Fruit fly (Drosophila melanogaster) whole organism, prepupa: ENCODE measurements around the gene CG15322.

Experiments used
- CG10631 ChIP-seq: fragments of 200-800 bp; sonication (Bioruptor generic); optimal IDR thresholded peaks from 2 replicates; lab custom pipeline; 2016; ENCODE audit warnings: missing biosample characterization, missing genetic modification characterization
- CG10669 ChIP-seq: fragments of 200-800 bp; sonication (Bioruptor generic); optimal IDR thresholded peaks from 3 replicates; lab custom pipeline; 2018; ENCODE audit warnings: missing biosample characterization, mild to moderate bottlenecking, missing genetic modification characterization, moderate library complexity
- CG11294 ChIP-seq: fragments of 200-800 bp; sonication (Bioruptor generic); IDR thresholded peaks from 2 replicates; pipeline ENCODE4 v1.3.6; 2022; ENCODE audit warnings: missing biosample characterization, missing genetic modification characterization
- CG11762 ChIP-seq: fragments of 200-800 bp; sonication (Bioruptor generic); optimal IDR thresholded peaks from 3 replicates; lab custom pipeline; 2016; ENCODE audit warnings: missing biosample characterization, missing genetic modification characterization; ENCODE audit not compliant: insufficient read depth
- CG15336 ChIP-seq: fragments of 200-800 bp; sonication (Bioruptor generic); IDR thresholded peaks from 2 replicates; pipeline ENCODE4 v1.3.6; 2022; ENCODE audit warnings: missing biosample characterization, missing genetic modification characterization
- CG1621 ChIP-seq: fragments of 200-800 bp; sonication (Bioruptor generic); optimal IDR thresholded peaks from 3 replicates; lab custom pipeline; 2018; ENCODE audit warnings: missing biosample characterization, mild to moderate bottlenecking, missing genetic modification characterization
- CG16779 ChIP-seq: fragments of 200-800 bp; sonication (Bioruptor generic); optimal IDR thresholded peaks from 3 replicates; lab custom pipeline; 2017; ENCODE audit warnings: missing biosample characterization, mild to moderate bottlenecking, missing genetic modification characterization
- CG3032 ChIP-seq: fragments of 200-800 bp; optimal IDR thresholded peaks from 2 replicates; lab custom pipeline; 2019; ENCODE audit warnings: missing biosample characterization, mild to moderate bottlenecking, missing genetic modification characterization, moderate library complexity
- CG32006 ChIP-seq: fragments of 200-800 bp; sonication (Bioruptor generic); optimal IDR thresholded peaks from 3 replicates; lab custom pipeline; 2017; ENCODE audit warnings: missing biosample characterization, mild to moderate bottlenecking, missing genetic modification characterization
- CG34406 ChIP-seq: fragments of 200-800 bp; sonication (Bioruptor generic); optimal IDR thresholded peaks from 3 replicates; lab custom pipeline; 2016; ENCODE audit warnings: missing biosample characterization, missing genetic modification characterization
- CG3919 ChIP-seq: fragments of 200-800 bp; sonication (Bioruptor generic); optimal IDR thresholded peaks from 3 replicates; lab custom pipeline; 2016; ENCODE audit warnings: missing biosample characterization, missing genetic modification characterization
- CG4318 ChIP-seq: fragments of 200-800 bp; sonication (Bioruptor generic); optimal IDR thresholded peaks from 3 replicates; lab custom pipeline; 2017; ENCODE audit warnings: missing biosample characterization, mild to moderate bottlenecking, missing genetic modification characterization
- CG6163 ChIP-seq: fragments of 200-800 bp; sonication (Bioruptor generic); IDR thresholded peaks from 3 replicates; pipeline ENCODE4 v1.3.6; 2022; ENCODE audit warnings: missing biosample characterization, missing genetic modification characterization
- CG6276 ChIP-seq: fragments of 200-800 bp; sonication (Bioruptor generic); optimal IDR thresholded peaks from 2 replicates; lab custom pipeline; 2017; ENCODE audit warnings: missing biosample characterization, mild to moderate bottlenecking, missing genetic modification characterization
- CG6792 ChIP-seq: fragments of 200-800 bp; sonication (Bioruptor generic); optimal IDR thresholded peaks from 3 replicates; lab custom pipeline; 2016; ENCODE audit warnings: missing biosample characterization, missing genetic modification characterization
- CG6808 ChIP-seq: fragments of 200-800 bp; sonication (Bioruptor generic); optimal IDR thresholded peaks from 3 replicates; lab custom pipeline; 2017; ENCODE audit warnings: missing biosample characterization, missing genetic modification characterization, mild to moderate bottlenecking, moderate library complexity, missing genetic modification reagents
- CG6854 ChIP-seq: fragments of 200-800 bp; sonication (Bioruptor generic); optimal IDR thresholded peaks from 2 replicates; lab custom pipeline; 2017; ENCODE audit warnings: missing biosample characterization, mild to moderate bottlenecking, missing genetic modification characterization
- CG7368 ChIP-seq: fragments of 200-800 bp; sonication (Bioruptor generic); optimal IDR thresholded peaks from 3 replicates; lab custom pipeline; 2016; ENCODE audit warnings: missing biosample characterization, missing genetic modification characterization
- CG8119 ChIP-seq: fragments of 200-800 bp; sonication (Bioruptor generic); IDR thresholded peaks from 3 replicates; pipeline ENCODE4 v1.3.6; 2022; ENCODE audit warnings: missing biosample characterization, missing genetic modification characterization
- CG8319 ChIP-seq: fragments of 200-800 bp; sonication (Bioruptor generic); optimal IDR thresholded peaks from 3 replicates; lab custom pipeline; 2016; ENCODE audit warnings: missing biosample characterization, missing genetic modification characterization
- CG9139 ChIP-seq: fragments of 200-800 bp; sonication (Bioruptor generic); optimal IDR thresholded peaks from 3 replicates; lab custom pipeline; 2017; ENCODE audit warnings: missing biosample characterization, mild to moderate bottlenecking, missing genetic modification characterization
- Eip75B ChIP-seq: fragments of 200-800 bp; sonication (Bioruptor generic); optimal IDR thresholded peaks from 3 replicates; lab custom pipeline; 2016; ENCODE audit warnings: missing biosample characterization, missing genetic modification characterization
- Eip78C ChIP-seq: fragments of 200-800 bp; sonication (Bioruptor generic); peaks from one replicate; lab custom pipeline; 2016; ENCODE audit warnings: missing biosample characterization, missing genetic modification characterization
- Eip93F ChIP-seq: fragments of 200-800 bp; sonication (Bioruptor generic); optimal IDR thresholded peaks from 2 replicates; lab custom pipeline; 2016; ENCODE audit warnings: missing biosample characterization, mild to moderate bottlenecking, missing genetic modification characterization
- Ets21C ChIP-seq: fragments of 200-800 bp; sonication (Bioruptor generic); optimal IDR thresholded peaks from 3 replicates; lab custom pipeline; 2016; ENCODE audit warnings: missing biosample characterization, missing genetic modification characterization
- Ets96B ChIP-seq: fragments of 200-800 bp; optimal IDR thresholded peaks from 2 replicates; lab custom pipeline; 2019; ENCODE audit warnings: missing biosample characterization, mild to moderate bottlenecking, missing genetic modification characterization, moderate library complexity
- Gug ChIP-seq: fragments of 200-800 bp; sonication (Bioruptor generic); IDR thresholded peaks from 2 replicates; pipeline ENCODE4 v1.3.6; 2022; ENCODE audit warnings: missing biosample characterization, missing genetic modification characterization
- Hr38 ChIP-seq: sonication (Bioruptor generic); optimal IDR thresholded peaks from 2 replicates; lab custom pipeline; 2016; ENCODE audit warnings: missing biosample characterization, missing genetic modification characterization
- Hr39 ChIP-seq: fragments of 200-800 bp; sonication (Bioruptor generic); optimal IDR thresholded peaks from 2 replicates; lab custom pipeline; 2016; ENCODE audit warnings: missing biosample characterization, missing genetic modification characterization
- Hr4 ChIP-seq: fragments of 200-800 bp; sonication (Bioruptor generic); optimal IDR thresholded peaks from 3 replicates; lab custom pipeline; 2016; ENCODE audit warnings: missing biosample characterization, missing genetic modification characterization
- Lpt ChIP-seq: fragments of 200-800 bp; sonication (Bioruptor generic); optimal IDR thresholded peaks from 3 replicates; lab custom pipeline; 2016; ENCODE audit warnings: missing biosample characterization, missing genetic modification characterization
- Met ChIP-seq: fragments of 200-800 bp; sonication (Bioruptor generic); optimal IDR thresholded peaks from 3 replicates; lab custom pipeline; 2016; ENCODE audit warnings: missing biosample characterization, missing genetic modification characterization
- OdsH ChIP-seq: fragments of 200-800 bp; sonication (Bioruptor generic); optimal IDR thresholded peaks from 3 replicates; lab custom pipeline; 2016; ENCODE audit warnings: missing biosample characterization, missing genetic modification characterization
- Smox ChIP-seq: fragments of 200-800 bp; sonication (Bioruptor generic); optimal IDR thresholded peaks from 3 replicates; lab custom pipeline; 2016; ENCODE audit warnings: missing biosample characterization, missing genetic modification characterization
- Sox102F ChIP-seq: fragments of 200-800 bp; sonication (Bioruptor generic); optimal IDR thresholded peaks from 2 replicates; lab custom pipeline; 2016; ENCODE audit warnings: missing biosample characterization, mild to moderate bottlenecking, missing genetic modification characterization
- Sox14 ChIP-seq: fragments of 200-800 bp; sonication (Bioruptor generic); optimal IDR thresholded peaks from 3 replicates; lab custom pipeline; 2016; ENCODE audit warnings: missing biosample characterization, missing genetic modification characterization
- Sox15 ChIP-seq: fragments of 200-800 bp; sonication (Bioruptor generic); optimal IDR thresholded peaks from 3 replicates; lab custom pipeline; 2016; ENCODE audit warnings: missing biosample characterization, missing genetic modification characterization
- achi ChIP-seq: fragments of 200-800 bp; sonication (Bioruptor generic); optimal IDR thresholded peaks from 3 replicates; lab custom pipeline; 2016; ENCODE audit warnings: missing biosample characterization, missing genetic modification characterization
- acj6 ChIP-seq: fragments of 200-800 bp; sonication (Bioruptor generic); optimal IDR thresholded peaks from 3 replicates; lab custom pipeline; 2016; ENCODE audit warnings: missing biosample characterization, missing genetic modification characterization
- cyc ChIP-seq: fragments of 200-800 bp; sonication (Bioruptor generic); optimal IDR thresholded peaks from 3 replicates; lab custom pipeline; 2016; ENCODE audit warnings: missing biosample characterization, missing genetic modification characterization
- dac ChIP-seq: fragments of 200-800 bp; sonication (Bioruptor generic); optimal IDR thresholded peaks from 2 replicates; lab custom pipeline; 2017; ENCODE audit warnings: missing biosample characterization, mild to moderate bottlenecking, missing genetic modification characterization
- dsx ChIP-seq: fragments of 200-800 bp; optimal IDR thresholded peaks from 3 replicates; lab custom pipeline; 2019; ENCODE audit warnings: missing biosample characterization, mild to moderate bottlenecking, missing genetic modification characterization, moderate library complexity; ENCODE audit not compliant: poor library complexity, severe bottlenecking
- eg ChIP-seq: fragments of 200-800 bp; sonication (Bioruptor generic); IDR thresholded peaks from 3 replicates; pipeline ENCODE4 v1.3.6; 2022; ENCODE audit warnings: missing biosample characterization, missing genetic modification characterization
- fd85E ChIP-seq: fragments of 200-800 bp; sonication (Bioruptor generic); optimal IDR thresholded peaks from 3 replicates; lab custom pipeline; 2016; ENCODE audit warnings: missing biosample characterization, missing genetic modification characterization
- fkh ChIP-seq: fragments of 200-800 bp; sonication (Bioruptor generic); optimal IDR thresholded peaks from 3 replicates; lab custom pipeline; 2017; ENCODE audit warnings: missing biosample characterization, mild to moderate bottlenecking, missing genetic modification characterization, moderate library complexity
- net ChIP-seq: fragments of 200-800 bp; sonication (Bioruptor generic); optimal IDR thresholded peaks from 3 replicates; lab custom pipeline; 2016; ENCODE audit warnings: missing biosample characterization, missing genetic modification characterization
- pdm3 ChIP-seq: fragments of 200-800 bp; sonication (Bioruptor generic); optimal IDR thresholded peaks from 3 replicates; lab custom pipeline; 2016; ENCODE audit warnings: missing biosample characterization, missing genetic modification characterization
- salr ChIP-seq, 2 experiments: fragments of 200-800 bp; sonication (Bioruptor generic); optimal IDR thresholded peaks; 3 replicates each; lab custom pipeline; 2016 to 2018; ENCODE audit warnings: missing biosample characterization in 2 of 2, missing genetic modification characterization in 2 of 2, mild to moderate bottlenecking in 1 of 2
- spab ChIP-seq: fragments of 200-800 bp; sonication (Bioruptor generic); optimal IDR thresholded peaks from 2 replicates; lab custom pipeline; 2017; ENCODE audit warnings: missing biosample characterization, mild to moderate bottlenecking, missing genetic modification characterization, missing genetic modification reagents
- ss ChIP-seq, 2 experiments: fragments of 200-800 bp; sonication (Bioruptor generic); optimal IDR thresholded peaks; 2 replicates in 1 of 2; 3 replicates in 1 of 2; lab custom pipeline; 2017 to 2018; ENCODE audit warnings: mild to moderate bottlenecking in 2 of 2, missing biosample characterization in 2 of 2, missing genetic modification characterization in 2 of 2, moderate library complexity in 1 of 2
- svp ChIP-seq: fragments of 200-800 bp; sonication (Bioruptor generic); peaks from one replicate; lab custom pipeline; 2016; ENCODE audit warnings: missing biosample characterization, missing genetic modification characterization
- topi ChIP-seq: fragments of 200-800 bp; sonication (Bioruptor generic); optimal IDR thresholded peaks from 3 replicates; lab custom pipeline; 2016; ENCODE audit warnings: missing biosample characterization, missing genetic modification characterization
- vri ChIP-seq: fragments of 200-800 bp; sonication (Bioruptor generic); optimal IDR thresholded peaks from 3 replicates; lab custom pipeline; 2016; ENCODE audit warnings: missing biosample characterization, mild to moderate bottlenecking, missing genetic modification characterization

Gene CG15322

DNA sequence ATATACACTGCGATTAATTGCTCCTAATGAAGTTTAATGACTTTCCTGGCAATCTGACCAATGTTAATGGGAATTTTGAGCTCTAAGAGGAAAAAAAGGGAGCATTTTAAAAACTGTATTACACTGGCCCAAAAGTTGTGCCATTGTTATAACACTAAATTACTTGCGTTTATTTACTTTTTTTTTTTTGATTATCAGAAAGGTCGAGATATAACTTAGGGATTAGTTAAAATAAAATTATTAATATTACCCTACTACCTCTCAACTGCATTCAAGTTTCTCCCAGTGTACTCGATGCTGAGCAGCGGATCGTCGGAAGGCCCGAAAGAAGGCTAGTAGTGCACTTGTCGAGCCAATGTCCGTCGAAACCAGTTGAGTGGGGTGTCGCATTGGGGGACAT is 2.9 kb upstream of the CG15322 start:
- TF ChIP-seq spab (GFP tag; lab: Kevin White, UChicago), result no peak
- TF ChIP-seq net (GFP tag; lab: Kevin White, UChicago), result peak; percentile 38
- no peak for TF ChIP-seq vri (GFP tag; lab: Kevin White, UChicago)
- TF ChIP-seq CG11294 (GFP tag; lab: Robert Waterston, UW), result peak; percentile 32; the same call in 1 of the 2 replicates
- TF ChIP-seq dsx (GFP tag; lab: Kevin White, UChicago), result no peak
- no peak for TF ChIP-seq CG6163 (GFP tag; lab: Robert Waterston, UW)
- TF ChIP-seq CG6854 (GFP tag; lab: Kevin White, UChicago), result no peak
- TF ChIP-seq CG7368, result no peak
- TF ChIP-seq CG11762 (GFP tag; lab: Kevin White, UChicago), result no peak
- no peak for TF ChIP-seq fkh (GFP tag; lab: Kevin White, UChicago)
- TF ChIP-seq dac (GFP tag; lab: Kevin White, UChicago), result peak; percentile 51
- TF ChIP-seq CG16779 (tag; lab: Kevin White, UChicago), result no peak
- no peak for TF ChIP-seq CG34406 (GFP tag; lab: Kevin White, UChicago)
- TF ChIP-seq acj6 (GFP tag; lab: Kevin White, UChicago), result peak; percentile 11
- peak; percentile 55 for TF ChIP-seq Lpt
- TF ChIP-seq CG4318 (GFP tag; lab: Kevin White, UChicago), result peak; percentile 68
- TF ChIP-seq Hr4 (GFP tag; lab: Kevin White, UChicago), result peak; percentile 79
- TF ChIP-seq salr (GFP tag; optimal IDR thresholded peaks at IDR 0.05; lab: Kevin White, UChicago), result peak in 1 of 2 experiments; percentile 46
- TF ChIP-seq topi (GFP tag; lab: Kevin White, UChicago), result no peak
- no peak for TF ChIP-seq fd85E
- TF ChIP-seq Smox (GFP tag; lab: Kevin White, UChicago), result no peak
- TF ChIP-seq svp (GFP tag; lab: Kevin White, UChicago), result peak; percentile 16
- peak; percentile 46 for TF ChIP-seq achi (GFP tag; lab: Kevin White, UChicago)
- TF ChIP-seq CG32006 (GFP tag; lab: Kevin White, UChicago), result peak; percentile 84
- no peak for TF ChIP-seq Sox102F (GFP tag; lab: Kevin White, UChicago)
- TF ChIP-seq ss (GFP tag; optimal IDR thresholded peaks at IDR 0.05; lab: Kevin White, UChicago), result no peak
- TF ChIP-seq Eip93F, result no peak
- TF ChIP-seq CG8319 (GFP tag; lab: Kevin White, UChicago), result no peak
- TF ChIP-seq CG10669 (GFP tag; lab: Kevin White, UChicago), result no peak
- peak; percentile 37 for TF ChIP-seq CG10631 (GFP tag; lab: Kevin White, UChicago)
- TF ChIP-seq CG1621, result no peak
- TF ChIP-seq pdm3 (GFP tag; lab: Kevin White, UChicago), result peak; percentile 43
- TF ChIP-seq Sox14 (GFP tag; lab: Kevin White, UChicago), result no peak
- TF ChIP-seq Sox15 (GFP tag; lab: Kevin White, UChicago), result no peak
- TF ChIP-seq CG9139 (GFP tag; lab: Kevin White, UChicago), result no peak
- TF ChIP-seq OdsH (GFP tag; lab: Kevin White, UChicago), result peak; percentile 33
- TF ChIP-seq CG3919, result peak; percentile 26
- peak; percentile 79 for TF ChIP-seq CG8119 (GFP tag; lab: Robert Waterston, UW)
- TF ChIP-seq eg (GFP tag; lab: Robert Waterston, UW), result peak; percentile 65; the same call in 2 of the 3 replicates
- TF ChIP-seq CG3032 (tag; lab: Kevin White, UChicago), result no peak
- no peak for TF ChIP-seq cyc (GFP tag; lab: Kevin White, UChicago)
- TF ChIP-seq Hr38 (GFP tag; lab: Kevin White, UChicago), result no peak
- peak; percentile 79 for TF ChIP-seq CG15336 (GFP tag; lab: Robert Waterston, UW)
- TF ChIP-seq Ets21C (GFP tag; lab: Kevin White, UChicago), result no peak
- TF ChIP-seq CG6792 (GFP tag; lab: Kevin White, UChicago), result no peak
- TF ChIP-seq Hr39 (GFP tag; lab: Kevin White, UChicago), result no peak
- no peak for TF ChIP-seq CG6808 (GFP tag; lab: Kevin White, UChicago)
- TF ChIP-seq CG6276 (GFP tag; lab: Kevin White, UChicago), result peak; percentile 72
- no peak for TF ChIP-seq Met (GFP tag; lab: Kevin White, UChicago)
- peak; percentile 83 for TF ChIP-seq Eip78C (GFP tag; lab: Kevin White, UChicago)
- no peak for TF ChIP-seq Ets96B (tag; lab: Kevin White, UChicago)
- TF ChIP-seq Eip75B, result no peak
- TF ChIP-seq Gug (GFP tag; lab: Robert Waterston, UW), result peak; percentile 50
